Worm (Caenorhabditis elegans) whole organism, late embryonic: Measurements from ENCODE around the gene ttr-49.

Experiments
- F13H6.1 ChIP-seq: sonication (generic microtip); optimal IDR thresholded peaks from 2 replicates; lab custom pipeline; 2016; ENCODE audit warnings: missing genetic modification characterization, missing compliant biosample characterization
- K09A11.1 ChIP-seq: sonication (generic microtip); optimal IDR thresholded peaks from 2 replicates; lab custom pipeline; 2017; ENCODE audit warnings: antibody characterized with exemption, mild to moderate bottlenecking, missing genetic modification characterization, missing compliant biosample characterization; ENCODE audit not compliant: insufficient read depth
- ama-1 ChIP-seq: fragments of 150-350 bp; optimal IDR thresholded peaks from 2 replicates; lab custom pipeline; 2014
- ceh-18 ChIP-seq: sonication (generic microtip); optimal IDR thresholded peaks from 2 replicates; lab custom pipeline; 2016; ENCODE audit warnings: missing genetic modification characterization, missing compliant biosample characterization
- ceh-19 ChIP-seq: fragments of 200-800 bp; sonication (Bioruptor generic); optimal IDR thresholded peaks from 2 replicates; lab custom pipeline; 2018; ENCODE audit warnings: mild to moderate bottlenecking, missing genetic modification characterization, missing compliant biosample characterization
- ceh-22 ChIP-seq: sonication (generic microtip); optimal IDR thresholded peaks from 2 replicates; lab custom pipeline; 2017; ENCODE audit warnings: missing biosample characterization, missing genetic modification characterization
- ceh-24 ChIP-seq: sonication (generic microtip); optimal IDR thresholded peaks from 2 replicates; lab custom pipeline; 2016; ENCODE audit warnings: mild to moderate bottlenecking, missing genetic modification characterization, missing compliant biosample characterization
- ceh-31 ChIP-seq: sonication (generic microtip); optimal IDR thresholded peaks from 2 replicates; lab custom pipeline; 2016; ENCODE audit warnings: missing genetic modification characterization, missing compliant biosample characterization
- ceh-34 ChIP-seq: sonication (generic microtip); optimal IDR thresholded peaks from 2 replicates; lab custom pipeline; 2016; ENCODE audit warnings: mild to moderate bottlenecking, missing genetic modification characterization, missing compliant biosample characterization
- ceh-45 ChIP-seq: fragments of 200-800 bp; sonication (Bioruptor generic); IDR thresholded peaks from 2 replicates; pipeline ENCODE4 v1.3.6; 2022; ENCODE audit warnings: missing genetic modification reagents, missing genetic modification characterization, missing compliant biosample characterization
- ceh-48 ChIP-seq: sonication (generic microtip); optimal IDR thresholded peaks from 2 replicates; lab custom pipeline; 2016; ENCODE audit warnings: missing genetic modification characterization, inconsistent platforms, missing compliant biosample characterization
- ceh-9 ChIP-seq: sonication (generic microtip); optimal IDR thresholded peaks from 2 replicates; lab custom pipeline; 2016; ENCODE audit warnings: mild to moderate bottlenecking, missing genetic modification characterization, inconsistent platforms, missing compliant biosample characterization
- dve-1 ChIP-seq: sonication (generic microtip); optimal IDR thresholded peaks from 2 replicates; lab custom pipeline; 2017; ENCODE audit warnings: antibody characterized with exemption, mild to moderate bottlenecking, missing genetic modification characterization, missing compliant biosample characterization
- elt-2 ChIP-seq: sonication (generic microtip); optimal IDR thresholded peaks from 2 replicates; lab custom pipeline; 2016; ENCODE audit warnings: missing genetic modification reagents, missing genetic modification characterization, missing compliant biosample characterization
- eyg-1 ChIP-seq: sonication (generic microtip); optimal IDR thresholded peaks from 2 replicates; lab custom pipeline; 2016; ENCODE audit warnings: missing genotype, missing genetic modification characterization, missing compliant biosample characterization
- fax-1 ChIP-seq: sonication (generic microtip); optimal IDR thresholded peaks from 2 replicates; lab custom pipeline; 2016; ENCODE audit warnings: missing genotype, missing genetic modification characterization, missing compliant biosample characterization
- fkh-6 ChIP-seq: sonication (generic microtip); optimal IDR thresholded peaks from 2 replicates; lab custom pipeline; 2016; ENCODE audit warnings: missing genetic modification characterization, missing compliant biosample characterization
- gmeb-2 ChIP-seq: sonication (generic microtip); optimal IDR thresholded peaks from 2 replicates; lab custom pipeline; 2016; ENCODE audit warnings: missing genetic modification characterization, inconsistent platforms, missing compliant biosample characterization
- hlh-15 ChIP-seq: sonication (generic microtip); optimal IDR thresholded peaks from 2 replicates; lab custom pipeline; 2016; ENCODE audit warnings: missing genetic modification characterization, missing compliant biosample characterization
- hlh-30 ChIP-seq: sonication (generic microtip); optimal IDR thresholded peaks from 2 replicates; lab custom pipeline; 2017; ENCODE audit warnings: antibody characterized with exemption, missing genetic modification characterization, missing compliant biosample characterization; ENCODE audit not compliant: insufficient read depth
- hlh-6 ChIP-seq: sonication (generic microtip); optimal IDR thresholded peaks from 2 replicates; lab custom pipeline; 2016; ENCODE audit warnings: missing genotype, missing genetic modification characterization, missing compliant biosample characterization
- hlh-8 ChIP-seq: sonication (generic microtip); optimal IDR thresholded peaks from 2 replicates; lab custom pipeline; 2016; ENCODE audit warnings: missing genotype, missing genetic modification characterization, missing compliant biosample characterization
- lim-6 ChIP-seq: sonication (generic microtip); optimal IDR thresholded peaks from 2 replicates; lab custom pipeline; 2016; ENCODE audit warnings: missing genetic modification characterization, missing compliant biosample characterization
- madf-2 ChIP-seq: sonication (generic microtip); optimal IDR thresholded peaks from 2 replicates; lab custom pipeline; 2017; ENCODE audit warnings: missing genetic modification characterization, missing compliant biosample characterization
- nfya-1 ChIP-seq: sonication (generic microtip); optimal IDR thresholded peaks from 2 replicates; lab custom pipeline; 2017; ENCODE audit warnings: missing genetic modification characterization, mild to moderate bottlenecking, missing compliant biosample characterization, antibody characterized with exemption, moderate library complexity
- nhr-11 ChIP-seq: fragments of 150-350 bp; optimal IDR thresholded peaks from 2 replicates; lab custom pipeline; 2014; ENCODE audit warnings: missing biosample characterization, missing genetic modification characterization
- nhr-232 ChIP-seq: sonication (generic microtip); optimal IDR thresholded peaks from 2 replicates; lab custom pipeline; 2016; ENCODE audit warnings: missing genetic modification characterization, missing compliant biosample characterization
- odd-2 ChIP-seq: sonication (generic microtip); optimal IDR thresholded peaks from 2 replicates; lab custom pipeline; 2017; ENCODE audit warnings: antibody characterized with exemption, mild to moderate bottlenecking, missing genetic modification characterization, missing compliant biosample characterization
- pha-2 ChIP-seq: sonication (generic microtip); optimal IDR thresholded peaks from 2 replicates; lab custom pipeline; 2017; ENCODE audit warnings: mild to moderate bottlenecking, missing genetic modification characterization, missing compliant biosample characterization
- pha-4 ChIP-seq: fragments of 150-350 bp; optimal IDR thresholded peaks from 2 replicates; lab custom pipeline; 2018; ENCODE audit warnings: missing biosample characterization, missing genetic modification reagents, missing genetic modification characterization
- rnt-1 ChIP-seq: sonication (generic microtip); optimal IDR thresholded peaks from 2 replicates; lab custom pipeline; 2016; ENCODE audit warnings: missing genetic modification characterization, missing compliant biosample characterization
- sox-2 ChIP-seq: fragments of 200-800 bp; sonication (Bioruptor generic); IDR thresholded peaks from 2 replicates; pipeline ENCODE4 v1.3.6; 2022; ENCODE audit warnings: missing genetic modification reagents, missing genetic modification characterization, missing compliant biosample characterization
- sox-4 ChIP-seq: sonication (generic microtip); optimal IDR thresholded peaks from 2 replicates; lab custom pipeline; 2017; ENCODE audit warnings: mild to moderate bottlenecking, missing genetic modification characterization, inconsistent platforms, missing compliant biosample characterization
- syd-9 ChIP-seq: sonication (generic microtip); optimal IDR thresholded peaks from 2 replicates; lab custom pipeline; 2016; ENCODE audit warnings: mild to moderate bottlenecking, missing genetic modification characterization, moderate library complexity, missing compliant biosample characterization
- tbx-2 ChIP-seq: sonication (generic microtip); optimal IDR thresholded peaks from 2 replicates; lab custom pipeline; 2016; ENCODE audit warnings: missing genetic modification characterization, missing compliant biosample characterization
- ttx-3 ChIP-seq: sonication (generic microtip); optimal IDR thresholded peaks from 2 replicates; lab custom pipeline; 2016; ENCODE audit warnings: missing genetic modification reagents, missing genetic modification characterization, missing compliant biosample characterization
- unc-3 ChIP-seq, 2 experiments: fragments of 200-800 bp in 1 of 2; sonication (Bioruptor generic) in 1 of 2; sonication (generic microtip) in 1 of 2; conservative IDR thresholded peaks in 1 of 2; optimal IDR thresholded peaks in 1 of 2; 2 replicates each; pipeline versions ENCODE4 v1.3.6 to Lab custom; 2016 to 2022; ENCODE audit warnings: missing compliant biosample characterization in 2 of 2, missing genetic modification characterization in 2 of 2, missing genetic modification reagents in 1 of 2
- unc-42 ChIP-seq: sonication (generic microtip); optimal IDR thresholded peaks from 2 replicates; lab custom pipeline; 2016; ENCODE audit warnings: missing genotype, missing genetic modification characterization, missing compliant biosample characterization
- unc-55 ChIP-seq: sonication (generic microtip); optimal IDR thresholded peaks from 2 replicates; lab custom pipeline; 2017; ENCODE audit warnings: missing biosample characterization, missing genetic modification reagents, missing genetic modification characterization
- unc-86 ChIP-seq: sonication (generic microtip); optimal IDR thresholded peaks from 2 replicates; lab custom pipeline; 2016; ENCODE audit warnings: missing genetic modification characterization, missing compliant biosample characterization
- zip-5 ChIP-seq: sonication (generic microtip); optimal IDR thresholded peaks from 2 replicates; lab custom pipeline; 2016; ENCODE audit warnings: missing genetic modification characterization, missing compliant biosample characterization
- ztf-16 ChIP-seq: sonication (generic microtip); optimal IDR thresholded peaks from 2 replicates; lab custom pipeline; 2017; ENCODE audit warnings: missing genetic modification characterization, missing compliant biosample characterization

The ttr-49 gene

ce11 chrV:9318046-9318445 is 38.3 kb downstream of the ttr-49 start, which contains the start of gene kvs-3 (continued):
- TF ChIP-seq syd-9 (tag; lab: Kevin White, UChicago) (no peak), ztf-16 (no peak), ceh-18 (peak; percentile 55), ttx-3 (tag; lab: Kevin White, UChicago) (no peak), rnt-1 (no peak), ceh-24 (tag; lab: Kevin White, UChicago) (no peak), zip-5 (no peak), pha-4 (tag; lab: Kevin White, UChicago) (no peak), fax-1 (tag; lab: Kevin White, UChicago) (no peak), unc-55 (GFP tag; lab: Kevin White, UChicago) (no peak), fkh-6 (peak; percentile 32), madf-2 (tag; lab: Kevin White, UChicago) (no peak), K09A11.1 (tag; lab: Kevin White, UChicago) (no peak), nhr-11 (no peak), odd-2 (tag; lab: Kevin White, UChicago) (no peak), sox-2 (no peak), ceh-31 (tag; lab: Kevin White, UChicago) (peak; percentile 19), ceh-45 (GFP tag; lab: Robert Waterston, UW) (peak; percentile 35; the same call in 1 of the 2 replicates), F13H6.1 (peak; percentile 44), hlh-15 (tag; lab: Kevin White, UChicago) (no peak), ceh-19 (GFP tag; lab: Kevin White, UChicago) (no peak), tbx-2 (tag; lab: Kevin White, UChicago) (peak; percentile 0), nhr-232 (tag; lab: Kevin White, UChicago) (no peak), ceh-9 (peak; percentile 17), hlh-8 (tag; lab: Kevin White, UChicago) (no peak), hlh-30 (tag; lab: Kevin White, UChicago) (no peak), nfya-1 (tag; lab: Kevin White, UChicago) (peak; percentile 32), sox-4 (tag; lab: Kevin White, UChicago) (peak; percentile 62), ama-1 (no peak), ceh-48 (no peak), unc-86 (tag; lab: Kevin White, UChicago) (no peak)

DNA sequence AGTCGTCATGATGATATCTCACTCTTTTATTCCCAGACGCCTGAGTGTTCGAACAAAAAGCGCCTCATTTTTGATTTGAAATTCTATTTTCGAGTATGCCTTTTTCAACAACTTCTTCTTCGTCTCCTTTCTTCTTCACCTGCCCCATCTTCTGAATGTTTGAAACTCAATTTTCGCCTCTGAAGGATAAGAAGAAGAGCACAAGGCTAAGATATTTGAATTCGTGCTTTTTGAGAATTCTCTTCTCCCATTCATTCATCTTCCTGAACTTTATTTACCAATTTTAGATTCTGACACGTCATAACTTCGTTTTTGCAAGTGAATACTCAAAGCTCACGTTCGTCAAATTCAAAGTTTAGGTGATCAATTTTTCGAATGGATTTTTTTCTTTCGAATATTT is 39.3 kb downstream of the ttr-49 start:
- TF ChIP-seq unc-42 (peak; percentile 39), ttx-3 (tag; lab: Kevin White, UChicago) (no peak), ceh-22 (tag; lab: Kevin White, UChicago) (no peak), lim-6 (tag; lab: Kevin White, UChicago) (no peak)

DNA sequence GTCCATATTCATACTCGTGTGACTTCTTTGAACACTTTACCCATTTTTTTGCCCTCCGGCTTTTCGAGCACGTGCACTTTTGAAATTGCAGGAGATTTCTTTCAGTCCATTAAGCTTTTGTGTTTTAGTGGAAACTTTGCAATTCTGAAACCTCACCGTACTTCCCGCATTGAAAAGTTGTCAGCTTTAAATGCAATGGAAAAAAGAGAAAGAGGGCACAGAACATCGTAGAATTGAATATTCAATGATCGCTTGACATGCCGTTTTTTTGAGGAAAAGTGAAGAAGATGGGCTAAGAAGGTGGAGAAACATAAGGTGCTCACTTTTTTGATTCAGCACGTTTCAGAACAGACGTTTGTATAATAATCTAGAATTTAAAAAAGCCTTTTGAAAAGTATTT is 41.9 kb downstream of the ttr-49 start:
- TF ChIP-seq hlh-6 (tag; lab: Kevin White, UChicago) (no peak), elt-2 (no peak), K09A11.1 (tag; lab: Kevin White, UChicago) (no peak), sox-4 (tag; lab: Kevin White, UChicago) (no peak), ceh-19 (GFP tag; lab: Kevin White, UChicago) (no peak), eyg-1 (tag; lab: Kevin White, UChicago) (no peak), nfya-1 (tag; lab: Kevin White, UChicago) (no peak), pha-4 (tag; lab: Kevin White, UChicago) (no peak), hlh-15 (tag; lab: Kevin White, UChicago) (no peak), dve-1 (tag; lab: Kevin White, UChicago) (no peak), tbx-2 (tag; lab: Kevin White, UChicago) (no peak), hlh-8 (tag; lab: Kevin White, UChicago) (no peak), unc-3 (GFP tag; conservative IDR thresholded peaks at IDR 0.05; lab: Robert Waterston, UW) (no peak), unc-3 (tag; optimal IDR thresholded peaks at IDR 0.05; lab: Kevin White, UChicago) (no peak), gmeb-2 (no peak), ceh-45 (GFP tag; lab: Robert Waterston, UW) (no peak), pha-2 (no peak), unc-42 (no peak), ceh-48 (no peak), zip-5 (no peak), ceh-34 (no peak)
